Fruit fly (Drosophila melanogaster): Measurements from ENCODE around the gene spn-A.

The spn-A gene

DNA sequence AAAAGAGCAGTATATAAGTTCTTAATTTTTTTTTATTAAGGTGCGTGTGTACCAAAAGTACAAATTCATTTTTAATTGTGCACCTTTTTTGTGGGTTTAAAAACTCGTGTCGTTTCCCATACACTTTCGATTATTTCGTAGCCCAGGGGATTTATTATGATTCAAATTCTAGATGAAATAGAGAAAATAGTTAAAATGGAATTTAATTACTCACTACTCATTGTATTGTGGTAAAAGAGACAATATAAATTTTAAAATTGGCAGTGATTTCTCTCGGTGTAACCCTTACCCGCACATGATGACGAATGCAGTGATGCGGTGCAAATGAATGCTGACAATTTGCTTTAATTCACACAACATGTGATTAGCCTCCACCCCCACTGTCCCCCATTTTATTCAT lies 27.4 kb upstream of the spn-A start (continued):
- no peak for TF ChIP-seq CG12236 (GFP tag; optimal IDR thresholded peaks at IDR 0.05)
- peak; percentile 40 for TF ChIP-seq Oli (tag; optimal IDR thresholded peaks at IDR 0.05)
- 0 out of 2 replicates have a peak, but pooled peaks have one; percentile 18 for TF ChIP-seq CG31224 (GFP tag; IDR thresholded peaks at IDR 0.05)
- TF ChIP-seq chinmo (GFP tag; IDR thresholded peaks at IDR 0.05; ENCODE audit: partially characterized antibody): no peak
- peak; percentile 24 for TF ChIP-seq fd96Cb (tag; optimal IDR thresholded peaks at IDR 0.05)
- peak in 1 of 2 experiments; percentile 44 for TF ChIP-seq Hr51 (GFP tag; optimal IDR thresholded peaks at IDR 0.05)
- 0 out of 3 replicates have a peak, but pooled peaks have one; percentile 28 for TF ChIP-seq dysf (GFP tag; IDR thresholded peaks at IDR 0.05)
- TF ChIP-seq ind (GFP tag; optimal IDR thresholded peaks at IDR 0.05): peak; percentile 16
- no peak for TF ChIP-seq eve (GFP tag; optimal IDR thresholded peaks at IDR 0.05)
- TF ChIP-seq CrebB (tag; optimal IDR thresholded peaks at IDR 0.05): no peak
- TF ChIP-seq gem (tag; optimal IDR thresholded peaks at IDR 0.05): peak; percentile 47
- TF ChIP-seq ac (GFP tag; optimal IDR thresholded peaks at IDR 0.05): no peak
- no peak for TF ChIP-seq CG5180 (GFP tag; optimal IDR thresholded peaks at IDR 0.05)
- 0 out of 2 replicates have a peak, but pooled peaks have one; percentile 21 for TF ChIP-seq CG32772 (GFP tag; IDR thresholded peaks at IDR 0.05)
- no peak for TF ChIP-seq dm (GFP tag; optimal IDR thresholded peaks at IDR 0.05)
- 0 out of 2 replicates have a peak, but pooled peaks have one; percentile 15 for TF ChIP-seq Rfx (GFP tag; IDR thresholded peaks at IDR 0.05)
- TF ChIP-seq Dref (GFP tag; IDR thresholded peaks at IDR 0.05): no peak
- TF ChIP-seq dimm (GFP tag; IDR thresholded peaks at IDR 0.05): no peak
- peak; percentile 15 for TF ChIP-seq Xbp1 (GFP tag; optimal IDR thresholded peaks at IDR 0.05)
- TF ChIP-seq bbx (GFP tag; IDR thresholded peaks at IDR 0.05; ENCODE audit: partially characterized antibody): no peak
- no peak for TF ChIP-seq CG12299 (tag; optimal IDR thresholded peaks at IDR 0.05)
- no peak for TF ChIP-seq CG1529 (GFP tag; optimal IDR thresholded peaks at IDR 0.05)
- TF ChIP-seq CG16779 (GFP tag; IDR thresholded peaks at IDR 0.05): no peak
- peak; percentile 26 for TF ChIP-seq Abd-B (GFP tag; optimal IDR thresholded peaks at IDR 0.05)
- peak; percentile 40 for TF ChIP-seq Blimp-1 (GFP tag; optimal IDR thresholded peaks at IDR 0.05)
- 0 out of 2 replicates have a peak, but pooled peaks have one; percentile 32 for TF ChIP-seq lmd (GFP tag; IDR thresholded peaks at IDR 0.05)
- TF ChIP-seq phol (tag; optimal IDR thresholded peaks at IDR 0.05): peak; percentile 24
- no peak for TF ChIP-seq CG8290 (GFP tag; optimal IDR thresholded peaks at IDR 0.05)
- peak in 1 of 2 experiments; percentile 4 for TF ChIP-seq CG8290 (tag; optimal IDR thresholded peaks at IDR 0.05)
- TF ChIP-seq CG8944 (GFP tag; optimal IDR thresholded peaks at IDR 0.05): no peak
- TF ChIP-seq CG9437 (GFP tag; optimal IDR thresholded peaks at IDR 0.05): no peak
- TF ChIP-seq Ets65A (GFP tag): peak; percentile 81
- TF ChIP-seq CG2678 (tag; optimal IDR thresholded peaks at IDR 0.05): peak; percentile 35

DNA sequence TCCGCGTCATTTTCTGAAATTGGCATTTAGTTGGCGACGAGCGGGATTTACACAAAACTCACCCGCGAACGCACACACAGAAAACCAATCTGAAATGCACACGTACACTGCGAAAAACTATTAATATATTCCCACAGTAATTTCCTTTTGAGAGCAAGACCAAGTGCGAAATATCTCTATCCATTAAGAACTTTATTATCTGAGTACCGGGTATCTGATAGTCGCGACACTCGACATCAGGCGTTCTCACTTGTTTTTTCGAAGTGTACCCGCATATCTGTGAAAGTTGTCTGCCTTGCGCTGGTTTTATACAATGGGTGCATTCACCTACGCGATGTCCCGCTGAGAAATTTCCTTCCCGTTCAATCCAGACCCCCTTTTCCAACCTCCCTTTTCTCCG lies 20.3 kb upstream of the spn-A start:
- TF ChIP-seq gcm2 (GFP tag; optimal IDR thresholded peaks at IDR 0.05) (no peak), nmo (GFP tag; optimal IDR thresholded peaks at IDR 0.05) (peak; percentile 2), Antp (GFP tag; optimal IDR thresholded peaks at IDR 0.05) (peak; percentile 39), gcm (GFP tag; optimal IDR thresholded peaks at IDR 0.05) (peak; percentile 88), mam (GFP tag; optimal IDR thresholded peaks at IDR 0.05) (no peak), CG1603 (tag; optimal IDR thresholded peaks at IDR 0.05) (peak; percentile 57), gem (tag; optimal IDR thresholded peaks at IDR 0.05) (peak; percentile 49), Six4 (GFP tag; optimal IDR thresholded peaks at IDR 0.05) (no peak), ci (GFP tag; IDR thresholded peaks at IDR 0.05) (peak; percentile 22; the same call in 1 of the 3 replicates), unpg (GFP tag; optimal IDR thresholded peaks at IDR 0.05) (no peak), CG14050 (GFP tag; IDR thresholded peaks at IDR 0.05) (no peak), CG6689 (GFP tag; IDR thresholded peaks at IDR 0.05) (0 out of 2 replicates have a peak, but pooled peaks have one; percentile 25), Drgx (GFP tag; IDR thresholded peaks at IDR 0.05) (peak; percentile 59), Gug (GFP tag; IDR thresholded peaks at IDR 0.05) (0 out of 4 replicates have a peak, but pooled peaks have one; percentile 27), CG9437 (GFP tag; optimal IDR thresholded peaks at IDR 0.05) (no peak), CG4424 (GFP tag; optimal IDR thresholded peaks at IDR 0.05) (peak; percentile 17), HLH3B (GFP tag; IDR thresholded peaks at IDR 0.05) (peak; percentile 40; the same call in 1 of the 2 replicates), az2 (GFP tag; optimal IDR thresholded peaks at IDR 0.05) (peak; percentile 26), inv (GFP tag; IDR thresholded peaks at IDR 0.05; ENCODE audit: partially characterized antibody) (peak; percentile 17; the same call in 1 of the 2 replicates), chif (GFP tag; optimal IDR thresholded peaks at IDR 0.05) (peak in 1 of 2 experiments; percentile 41), sens (GFP tag) (peak; percentile 67)
